In genomic region chr3L:750614-751293, dm6 we compare ENCODE assay signal across 3 fruit fly cellular contexts.
TF ChIP-seq lines count a peak whose summit lies in the region.

No protein-coding gene starts in this region.

- no peak for TF ChIP-seq CTCF in whole organism, embryonic (GFP tag; optimal IDR thresholded peaks at IDR 0.05; lab: Kevin White, UChicago)

TF ChIP-seq in whole organism, adult, 20 proteins besides CTCF, POLR2A, EP300 and RAD21:
- peak; percentile 50 for TF ChIP-seq pad (GFP tag; optimal IDR thresholded peaks at IDR 0.05; lab: Kevin White, UChicago)
- TF ChIP-seq Crg-1 (GFP tag; optimal IDR thresholded peaks at IDR 0.05; lab: Kevin White, UChicago) = no peak

TF ChIP-seq in whole organism, embryonic, 481 proteins besides CTCF, POLR2A, EP300 and RAD21 (continues in another document):
- TF ChIP-seq zen (tag; optimal IDR thresholded peaks at IDR 0.05; lab: Kevin White, UChicago) (no peak), ash1 (GFP tag; optimal IDR thresholded peaks at IDR 0.05; lab: Kevin White, UChicago) (peak; percentile 26), CG3281 (GFP tag; optimal IDR thresholded peaks at IDR 0.05; lab: Kevin White, UChicago) (no peak), Spps (tag; optimal IDR thresholded peaks at IDR 0.05; lab: Kevin White, UChicago) (no peak), Meics (GFP tag; optimal IDR thresholded peaks at IDR 0.05; lab: Kevin White, UChicago) (no peak), CG18599 (GFP tag; optimal IDR thresholded peaks at IDR 0.05; lab: Kevin White, UChicago) (no peak), CG17568 (GFP tag; optimal IDR thresholded peaks at IDR 0.05; lab: Kevin White, UChicago) (no peak), Med (GFP tag; lab: Kevin White, UChicago) (peak; percentile 53), Dref (GFP tag; IDR thresholded peaks at IDR 0.05; lab: Robert Waterston, UW) (no peak), abd-A (tag; optimal IDR thresholded peaks at IDR 0.05; lab: Kevin White, UChicago) (peak; percentile 55), CG4617 (GFP tag; optimal IDR thresholded peaks at IDR 0.05; lab: Kevin White, UChicago; ENCODE audit: borderline replicate concordance) (no peak), CG17612 (GFP tag; IDR thresholded peaks at IDR 0.05; lab: Robert Waterston, UW) (no peak), sd (tag; optimal IDR thresholded peaks at IDR 0.05; lab: Kevin White, UChicago) (peak; percentile 37), sens (GFP tag; lab: Kevin White, UChicago) (peak; percentile 58), amos (GFP tag; IDR thresholded peaks at IDR 0.05; lab: Robert Waterston, UW; ENCODE audit: partially characterized antibody) (0 out of 2 replicates have a peak, but pooled peaks have one; percentile 16), CG6175 (GFP tag; IDR thresholded peaks at IDR 0.05; lab: Robert Waterston, UW) (0 out of 3 replicates have a peak, but pooled peaks have one; percentile 8), zf30C (GFP tag; optimal IDR thresholded peaks at IDR 0.05; lab: Kevin White, UChicago) (no peak), schlank (tag; optimal IDR thresholded peaks at IDR 0.05; lab: Kevin White, UChicago) (no peak), en (GFP tag; optimal IDR thresholded peaks at IDR 0.05; lab: Kevin White, UChicago) (no peak), chinmo (GFP tag; IDR thresholded peaks at IDR 0.05; lab: Robert Waterston, UW; ENCODE audit: partially characterized antibody) (0 out of 4 replicates have a peak, but pooled peaks have one; percentile 37), Pdp1 (GFP tag; optimal IDR thresholded peaks at IDR 0.05; lab: Kevin White, UChicago) (no peak), fd102C (GFP tag; optimal IDR thresholded peaks at IDR 0.05; lab: Kevin White, UChicago) (no peak), her (GFP tag; optimal IDR thresholded peaks at IDR 0.05; lab: Kevin White, UChicago) (no peak), cwo (GFP tag; optimal IDR thresholded peaks at IDR 0.05; lab: Kevin White, UChicago) (no peak), chm (GFP tag; IDR thresholded peaks at IDR 0.05; lab: Robert Waterston, UW) (peak; percentile 40), sob (GFP tag; IDR thresholded peaks at IDR 0.05; lab: Robert Waterston, UW) (peak; percentile 22; the same call in 1 of the 2 replicates), lov (optimal IDR thresholded peaks at IDR 0.05; lab: Kevin White, UChicago) (no peak), lov (GFP tag; IDR thresholded peaks at IDR 0.05; lab: Robert Waterston, UW) (peak; percentile 53; the same call in 1 of the 3 replicates), tx (GFP tag; optimal IDR thresholded peaks at IDR 0.05; lab: Kevin White, UChicago) (no peak), disco-r (GFP tag; optimal IDR thresholded peaks at IDR 0.05; lab: Kevin White, UChicago) (no peak), CG7839 (tag; optimal IDR thresholded peaks at IDR 0.05; lab: Kevin White, UChicago) (no peak), ken (GFP tag; IDR thresholded peaks at IDR 0.05; lab: Robert Waterston, UW) (no peak), CG10543 (GFP tag; optimal IDR thresholded peaks at IDR 0.05; lab: Kevin White, UChicago) (peak; percentile 34), Deaf1 (tag; optimal IDR thresholded peaks at IDR 0.05; lab: Kevin White, UChicago) (peak; percentile 26), Sox100B (GFP tag; optimal IDR thresholded peaks at IDR 0.05; lab: Kevin White, UChicago) (no peak), sqz (GFP tag; optimal IDR thresholded peaks at IDR 0.05; lab: Kevin White, UChicago) (peak; percentile 0), ci (GFP tag; IDR thresholded peaks at IDR 0.05; lab: Robert Waterston, UW) (0 out of 3 replicates have a peak, but pooled peaks have one; percentile 16), CG8089 (GFP tag; optimal IDR thresholded peaks at IDR 0.05; lab: Kevin White, UChicago) (no peak), CG13894 (tag; optimal IDR thresholded peaks at IDR 0.05; lab: Kevin White, UChicago) (peak; percentile 21), CG13287 (GFP tag; IDR thresholded peaks at IDR 0.05; lab: Robert Waterston, UW; ENCODE audit: partially characterized antibody) (no peak), CG15696 (tag; optimal IDR thresholded peaks at IDR 0.05; lab: Kevin White, UChicago) (no peak), Sox102F (GFP tag; optimal IDR thresholded peaks at IDR 0.05; lab: Kevin White, UChicago) (no peak), eve (GFP tag; optimal IDR thresholded peaks at IDR 0.05; lab: Kevin White, UChicago) (peak in 1 of 2 experiments; percentile 16), CG2889 (GFP tag; IDR thresholded peaks at IDR 0.05; lab: Robert Waterston, UW) (no peak)

TF ChIP-seq in whole organism, pupa, 21 proteins besides CTCF, POLR2A, EP300 and RAD21:
- TF ChIP-seq CG32121 (GFP tag; IDR thresholded peaks at IDR 0.05; lab: Robert Waterston, UW) (peak; percentile 24; the same call in 1 of the 2 replicates), CG17806 (tag; optimal IDR thresholded peaks at IDR 0.05; lab: Kevin White, UChicago) (no peak)
